Worm (Caenorhabditis elegans) whole organism, early embryonic: ENCODE measurements around the gene ZK1010.4.

Experiments used
- B0310.2 ChIP-seq: sonication (generic microtip); optimal IDR thresholded peaks from 2 replicates; lab custom pipeline; 2016; ENCODE audit warnings: mild to moderate bottlenecking, missing genetic modification characterization, missing compliant biosample characterization
- F13C5.2 ChIP-seq: sonication (generic microtip); optimal IDR thresholded peaks from 2 replicates; lab custom pipeline; 2017; ENCODE audit warnings: mild to moderate bottlenecking, missing genetic modification characterization, inconsistent platforms, missing compliant biosample characterization
- aly-1 ChIP-seq: sonication (generic microtip); optimal IDR thresholded peaks from 2 replicates; lab custom pipeline; 2016; ENCODE audit warnings: missing genetic modification characterization, missing compliant biosample characterization
- ama-1 ChIP-seq: fragments of 150-350 bp; optimal IDR thresholded peaks from 2 replicates; lab custom pipeline; 2014
- ceh-13 ChIP-seq: fragments of 200-800 bp; sonication (Bioruptor generic); optimal IDR thresholded peaks from 2 replicates; lab custom pipeline; 2018; ENCODE audit warnings: mild to moderate bottlenecking, missing genetic modification characterization, missing compliant biosample characterization
- ceh-36 ChIP-seq: sonication (generic microtip); optimal IDR thresholded peaks from 2 replicates; lab custom pipeline; 2016; ENCODE audit warnings: missing genetic modification characterization, inconsistent platforms, missing compliant biosample characterization
- ets-7 ChIP-seq: sonication (generic microtip); optimal IDR thresholded peaks from 2 replicates; lab custom pipeline; 2016; ENCODE audit warnings: missing genotype, missing genetic modification characterization, missing compliant biosample characterization
- flt-1 ChIP-seq: fragments of 200-800 bp; sonication (Bioruptor generic); IDR thresholded peaks from 2 replicates; pipeline ENCODE4 v1.3.6; 2022; ENCODE audit warnings: missing genetic modification characterization, missing compliant biosample characterization
- hmbx-1 ChIP-seq: sonication (generic microtip); optimal IDR thresholded peaks from 2 replicates; lab custom pipeline; 2016; ENCODE audit warnings: mild to moderate bottlenecking, missing genetic modification characterization, missing compliant biosample characterization
- hmg-4 ChIP-seq: fragments of 200-800 bp; sonication (Bioruptor generic); optimal IDR thresholded peaks from 2 replicates; lab custom pipeline; 2018; ENCODE audit warnings: mild to moderate bottlenecking, missing genetic modification characterization, missing compliant biosample characterization
- hnd-1 ChIP-seq: sonication (generic microtip); optimal IDR thresholded peaks from 2 replicates; lab custom pipeline; 2016; ENCODE audit warnings: missing genetic modification characterization, missing compliant biosample characterization
- pes-1 ChIP-seq: fragments of 200-800 bp; sonication (Bioruptor generic); IDR thresholded peaks from 2 replicates; pipeline ENCODE4 v1.3.6; 2022; ENCODE audit warnings: missing genetic modification reagents, missing genetic modification characterization, missing compliant biosample characterization
- scrt-1 ChIP-seq: fragments of 200-800 bp; sonication (Bioruptor generic); IDR thresholded peaks from 2 replicates; pipeline ENCODE4 v1.3.6; 2022; ENCODE audit warnings: missing genetic modification characterization, missing compliant biosample characterization
- sea-1 ChIP-seq: fragments of 200-800 bp; sonication (Bioruptor generic); conservative IDR thresholded peaks from 2 replicates; pipeline ENCODE4 v1.3.6; 2022; ENCODE audit warnings: missing genetic modification characterization, missing compliant biosample characterization
- tbx-11 ChIP-seq: fragments of 200-800 bp; sonication (Bioruptor generic); IDR thresholded peaks from 2 replicates; pipeline ENCODE4 v1.3.6; 2022; ENCODE audit warnings: missing genetic modification characterization, missing compliant biosample characterization
- tbx-37 ChIP-seq: fragments of 200-800 bp; sonication (Bioruptor generic); conservative IDR thresholded peaks from 2 replicates; pipeline ENCODE4 v1.3.6; 2022; ENCODE audit warnings: missing genetic modification reagents, missing genetic modification characterization, missing compliant biosample characterization
- tra-4 ChIP-seq: sonication (generic microtip); optimal IDR thresholded peaks from 2 replicates; lab custom pipeline; 2017; ENCODE audit warnings: missing genetic modification characterization, missing compliant biosample characterization

ZK1010.4 gene

DNA sequence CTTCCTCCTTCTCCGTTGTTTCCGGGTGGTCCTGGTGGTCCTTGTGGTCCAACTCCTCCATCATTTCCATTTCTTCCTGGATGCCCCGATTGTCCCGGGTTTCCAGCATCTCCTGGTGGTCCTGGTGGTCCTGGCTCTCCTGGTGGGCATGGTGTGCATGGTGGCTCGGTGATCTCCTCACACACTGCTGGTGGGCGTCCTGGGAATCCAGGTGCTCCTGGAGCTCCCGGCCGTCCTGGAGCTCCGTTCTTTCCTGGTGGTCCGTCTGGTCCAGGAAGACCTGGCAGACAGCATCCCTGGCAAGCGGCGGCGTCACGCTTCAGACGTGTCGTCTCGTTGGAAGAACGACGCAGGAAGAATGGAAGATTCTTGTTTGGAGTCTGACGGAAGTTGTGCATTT lies 12.2 kb downstream of the ZK1010.4 start:
- TF ChIP-seq ceh-36 (no peak), pes-1 (GFP tag; lab: Robert Waterston, UW) (no peak), flt-1 (no peak), hmg-4 (GFP tag; lab: Kevin White, UChicago) (no peak)

DNA sequence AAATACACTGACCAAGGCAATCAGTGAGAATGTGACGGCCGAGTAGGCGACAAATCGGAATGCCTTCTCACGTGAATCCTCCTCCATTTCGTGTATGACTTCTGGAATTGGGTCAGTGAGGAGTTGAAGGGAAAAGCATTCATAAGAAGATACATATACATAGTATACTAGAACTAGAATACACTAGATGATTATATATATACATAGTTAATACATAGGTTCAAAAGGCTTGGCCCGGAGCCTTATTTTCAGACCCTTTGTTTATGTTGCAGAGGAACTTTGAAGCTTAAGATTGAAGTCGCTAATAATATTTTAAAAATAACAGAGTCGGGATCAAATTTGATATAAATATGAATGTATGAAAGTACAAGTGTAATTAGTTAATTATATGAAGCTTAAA lies 12.7 kb downstream of the ZK1010.4 start, which contains the start of gene col-97:
Gene col-97, minus strand, starts transcription at position 101 of the 400 bp plus-strand sequence.
- TF ChIP-seq pes-1 (GFP tag; lab: Robert Waterston, UW) (no peak), tbx-11 (GFP tag; lab: Robert Waterston, UW) (no peak), aly-1 (no peak), tbx-37 (no peak), ets-7 (no peak), B0310.2 (tag; lab: Kevin White, UChicago) (no peak), flt-1 (no peak), ama-1 (lab: Kevin White, UChicago) (no peak), hmbx-1 (tag; lab: Kevin White, UChicago) (no peak), tra-4 (no peak), ceh-13 (no peak), ceh-36 (no peak), F13C5.2 (tag; lab: Kevin White, UChicago) (no peak), hmg-4 (GFP tag; lab: Kevin White, UChicago) (no peak)

ce11 chrIII:12998252-12998651 lies 17.4 kb downstream of the ZK1010.4 start:
- TF ChIP-seq ceh-36 (no peak), ceh-13 (no peak), hmg-4 (GFP tag; lab: Kevin White, UChicago) (no peak), tbx-11 (GFP tag; lab: Robert Waterston, UW) (no peak), hmbx-1 (tag; lab: Kevin White, UChicago) (no peak), scrt-1 (no peak), ama-1 (lab: Kevin White, UChicago) (no peak), F13C5.2 (tag; lab: Kevin White, UChicago) (no peak), sea-1 (GFP tag; lab: Robert Waterston, UW) (no peak), tra-4 (no peak), pes-1 (GFP tag; lab: Robert Waterston, UW) (no peak), ets-7 (no peak), B0310.2 (tag; lab: Kevin White, UChicago) (no peak), flt-1 (no peak), aly-1 (no peak), hnd-1 (tag; lab: Kevin White, UChicago) (no peak), tbx-37 (no peak)

- no peak for TF ChIP-seq flt-1
- no peak for TF ChIP-seq sea-1 (GFP tag; lab: Robert Waterston, UW)
- TF ChIP-seq tbx-11 (GFP tag; lab: Robert Waterston, UW): no peak
These were observed 19.6 kb downstream of the ZK1010.4 start, which contains the start of gene ZK1010.8 for ce11 chrIII:13000457-13000856. TSS of gene ZK1010.8 (minus strand) at chrIII:13000670.

- no peak for TF ChIP-seq tbx-37
- no peak for TF ChIP-seq hmbx-1 (tag; lab: Kevin White, UChicago)
- TF ChIP-seq ceh-36: no peak
- no peak for TF ChIP-seq pes-1 (GFP tag; lab: Robert Waterston, UW)
- TF ChIP-seq hmg-4 (GFP tag; lab: Kevin White, UChicago): peak; percentile 9
- peak; percentile 42 for TF ChIP-seq F13C5.2 (tag; lab: Kevin White, UChicago)
These were observed 21.2 kb downstream of the ZK1010.4 start, which contains the start of gene ZK1010.10 for ce11 chrIII:13002098-13002497. TSS of gene ZK1010.10 (plus strand) at chrIII:13002383.

- TF ChIP-seq ama-1 (lab: Kevin White, UChicago): no peak
- TF ChIP-seq ceh-36: peak; percentile 94
- TF ChIP-seq hmbx-1 (tag; lab: Kevin White, UChicago): no peak
- TF ChIP-seq F13C5.2 (tag; lab: Kevin White, UChicago): no peak
These were observed 23.4 kb downstream of the ZK1010.4 start for ce11 chrIII:13004316-13004715.

- no peak for TF ChIP-seq tra-4
- TF ChIP-seq tbx-11 (GFP tag; lab: Robert Waterston, UW): no peak
- TF ChIP-seq hmbx-1 (tag; lab: Kevin White, UChicago): no peak
- TF ChIP-seq ets-7: no peak
- TF ChIP-seq hnd-1 (tag; lab: Kevin White, UChicago): no peak
- no peak for TF ChIP-seq ceh-13
- no peak for TF ChIP-seq scrt-1
- TF ChIP-seq flt-1: no peak
- no peak for TF ChIP-seq tbx-37
- TF ChIP-seq ceh-36: no peak
- TF ChIP-seq B0310.2 (tag; lab: Kevin White, UChicago): no peak
- no peak for TF ChIP-seq sea-1 (GFP tag; lab: Robert Waterston, UW)
- no peak for TF ChIP-seq pes-1 (GFP tag; lab: Robert Waterston, UW)
These were observed 24.3 kb downstream of the ZK1010.4 start, which contains the start of gene snf-7 for ce11 chrIII:13005161-13005560. TSS of gene snf-7 (plus strand) at chrIII:13005461.

- TF ChIP-seq B0310.2 (tag; lab: Kevin White, UChicago) (no peak), flt-1 (no peak), ceh-13 (no peak), tra-4 (no peak), hmbx-1 (tag; lab: Kevin White, UChicago) (no peak)
These were observed 31.1 kb downstream of the ZK1010.4 start for ce11 chrIII:13011927-13012326.

DNA sequence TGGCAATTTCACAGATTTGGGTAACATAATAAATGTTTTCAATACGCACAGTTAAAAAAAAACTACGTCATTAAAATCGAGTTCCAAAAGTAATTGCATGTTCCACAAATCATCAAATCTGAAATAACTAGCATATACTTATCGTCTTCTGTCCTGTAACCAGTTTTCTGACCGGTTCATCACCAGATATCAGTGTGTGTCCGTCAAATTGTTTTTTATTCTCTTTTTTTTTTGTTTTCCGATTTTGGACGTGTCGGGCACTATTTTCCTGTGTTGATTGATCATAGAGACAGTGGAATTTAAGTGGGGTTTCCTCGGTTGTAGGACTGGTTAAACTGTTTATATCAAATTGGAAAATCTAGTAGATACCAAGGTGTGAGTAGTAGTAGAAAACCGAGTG lies 33.0 kb downstream of the ZK1010.4 start:
- TF ChIP-seq tra-4 (no peak), B0310.2 (tag; lab: Kevin White, UChicago) (no peak), hmg-4 (GFP tag; lab: Kevin White, UChicago) (no peak), ets-7 (no peak), ceh-36 (no peak), hnd-1 (tag; lab: Kevin White, UChicago) (no peak)
